Fruit fly (Drosophila melanogaster) whole organism, embryonic: ENCODE measurements around the gene CG45207.

Experiments used
- BEAF-32 ChIP-seq: fragments of 200-800 bp; sonication (Bioruptor generic); optimal IDR thresholded peaks from 3 replicates; lab custom pipeline; 2017; ENCODE audit warnings: missing biosample characterization, missing genetic modification characterization, mild to moderate bottlenecking, moderate library complexity, missing genetic modification reagents
- CG10366 ChIP-seq: fragments of 200-800 bp; sonication (Bioruptor generic); IDR thresholded peaks from 2 replicates; pipeline ENCODE4 v1.3.6; 2022; ENCODE audit warnings: missing biosample characterization, missing genetic modification characterization
- CG10565 ChIP-seq: fragments of 200-800 bp; sonication (Bioruptor generic); optimal IDR thresholded peaks from 3 replicates; lab custom pipeline; 2016; ENCODE audit warnings: missing biosample characterization, mild to moderate bottlenecking, missing genetic modification characterization
- CG10959 ChIP-seq: fragments of 200-800 bp; sonication (Bioruptor generic); IDR thresholded peaks from 2 replicates; pipeline ENCODE4 v1.3.6; 2022; ENCODE audit warnings: missing biosample characterization, missing genetic modification characterization
- CG11695 ChIP-seq: fragments of 200-800 bp; sonication (Bioruptor generic); IDR thresholded peaks from 3 replicates; pipeline ENCODE4 v1.3.6; 2022; ENCODE audit warnings: missing biosample characterization, missing genetic modification characterization
- CG14965 ChIP-seq: fragments of 200-800 bp; sonication (Bioruptor generic); optimal IDR thresholded peaks from 2 replicates; lab custom pipeline; 2016; ENCODE audit warnings: missing biosample characterization, missing genetic modification characterization, borderline replicate concordance
- CG1603 ChIP-seq: fragments of 200-800 bp; sonication (Bioruptor generic); optimal IDR thresholded peaks from 2 replicates; lab custom pipeline; 2019; ENCODE audit warnings: missing biosample characterization, mild to moderate bottlenecking, missing genetic modification characterization, moderate library complexity
- CG16815 ChIP-seq: fragments of 200-800 bp; sonication (Bioruptor generic); optimal IDR thresholded peaks from 3 replicates; lab custom pipeline; 2017; ENCODE audit warnings: missing biosample characterization, mild to moderate bottlenecking, missing genetic modification characterization
- CG18476 ChIP-seq: fragments of 200-800 bp; sonication (Bioruptor generic); optimal IDR thresholded peaks from 2 replicates; lab custom pipeline; 2016; ENCODE audit warnings: missing biosample characterization, mild to moderate bottlenecking, missing genetic modification characterization
- CG2120 ChIP-seq: fragments of 200-800 bp; sonication (Bioruptor generic); optimal IDR thresholded peaks from 3 replicates; lab custom pipeline; 2016; ENCODE audit warnings: missing biosample characterization, missing genetic modification characterization
- CG30403 ChIP-seq: fragments of 200-800 bp; sonication (Bioruptor generic); optimal IDR thresholded peaks from 3 replicates; lab custom pipeline; 2016; ENCODE audit warnings: missing biosample characterization, missing genetic modification characterization
- CG3726 ChIP-seq: fragments of 200-800 bp; sonication (Bioruptor generic); IDR thresholded peaks from 3 replicates; pipeline ENCODE4, ENCODE4 v1.3.6; 2022; ENCODE audit warnings: missing biosample characterization, missing genetic modification characterization
- CG4820 ChIP-seq: fragments of 200-800 bp; sonication (Bioruptor generic); optimal IDR thresholded peaks from 3 replicates; lab custom pipeline; 2016; ENCODE audit warnings: missing biosample characterization, missing genetic modification characterization
- CG6683 ChIP-seq: fragments of 200-800 bp; sonication (Bioruptor generic); optimal IDR thresholded peaks from 2 replicates; lab custom pipeline; 2017; ENCODE audit warnings: missing biosample characterization, mild to moderate bottlenecking, missing genetic modification characterization, missing genetic modification reagents
- CG6791 ChIP-seq: fragments of 200-800 bp; sonication (Bioruptor generic); IDR thresholded peaks from 3 replicates; pipeline ENCODE4 v1.3.6; 2022; ENCODE audit warnings: missing biosample characterization, missing genetic modification characterization; ENCODE audit not compliant: partially characterized antibody
- CG7987 ChIP-seq: fragments of 200-800 bp; sonication (Bioruptor generic); optimal IDR thresholded peaks from 2 replicates; lab custom pipeline; 2018; ENCODE audit warnings: missing biosample characterization, mild to moderate bottlenecking, missing genetic modification characterization, moderate library complexity
- CG8290 ChIP-seq, 3 experiments: fragments of 200-800 bp; sonication (Bioruptor generic); optimal IDR thresholded peaks; 2 replicates each; lab custom pipeline; 2016 to 2019; ENCODE audit warnings: missing biosample characterization in 3 of 3, missing genetic modification characterization in 3 of 3, mild to moderate bottlenecking in 2 of 3, moderate library complexity in 1 of 3
- CoRest ChIP-seq: fragments of 200-800 bp; sonication (Bioruptor generic); optimal IDR thresholded peaks from 3 replicates; lab custom pipeline; 2018; ENCODE audit warnings: missing biosample characterization, mild to moderate bottlenecking, missing genetic modification characterization, moderate library complexity
- ERR ChIP-seq: fragments of 200-800 bp; sonication (Bioruptor generic); optimal IDR thresholded peaks from 2 replicates; lab custom pipeline; 2016; ENCODE audit warnings: missing biosample characterization, missing genetic modification characterization
- Eip74EF ChIP-seq, 2 experiments: fragments of 200-800 bp in 1 of 2; fragments of >200 bp in 1 of 2; sonication (Bioruptor generic) in 1 of 2; optimal IDR thresholded peaks; 2 replicates each; lab custom pipeline; 2017 to 2019; ENCODE audit warnings: missing biosample characterization in 2 of 2, missing genetic modification characterization in 2 of 2, mild to moderate bottlenecking in 1 of 2, moderate library complexity in 1 of 2
- H2.0 ChIP-seq: fragments of 200-800 bp; sonication (Bioruptor generic); IDR thresholded peaks from 2 replicates; pipeline ENCODE4 v1.3.6; 2022; ENCODE audit warnings: missing biosample characterization, missing genetic modification characterization
- HmgD ChIP-seq: fragments of 200-800 bp; sonication (Bioruptor generic); optimal IDR thresholded peaks from 3 replicates; lab custom pipeline; 2016; ENCODE audit warnings: missing biosample characterization, missing genetic modification characterization
- NC2α ChIP-seq: fragments of 200-800 bp; sonication (Bioruptor generic); optimal IDR thresholded peaks from 2 replicates; lab custom pipeline; 2016; ENCODE audit warnings: missing biosample characterization, missing genetic modification characterization
- Nf-YB ChIP-seq: fragments of 200-800 bp; sonication (Bioruptor generic); optimal IDR thresholded peaks from 3 replicates; lab custom pipeline; 2019; ENCODE audit warnings: missing biosample characterization, mild to moderate bottlenecking, missing genetic modification characterization, moderate library complexity
- Poxn ChIP-seq: fragments of 200-800 bp; sonication (Bioruptor generic); IDR thresholded peaks from 2 replicates; pipeline ENCODE4 v1.3.6; 2022; ENCODE audit warnings: missing biosample characterization, missing genetic modification characterization
- Ravus ChIP-seq: fragments of 200-800 bp; sonication (Bioruptor generic); IDR thresholded peaks from 2 replicates; pipeline ENCODE4 v1.3.6; 2022; ENCODE audit warnings: missing biosample characterization, missing genetic modification characterization
- Sox102F ChIP-seq: fragments of 200-800 bp; sonication (Bioruptor generic); optimal IDR thresholded peaks from 2 replicates; lab custom pipeline; 2018; ENCODE audit warnings: missing biosample characterization, mild to moderate bottlenecking, missing genetic modification characterization, moderate library complexity
- Taf1 ChIP-seq: fragments of 200-800 bp; sonication (Bioruptor generic); IDR thresholded peaks from 2 replicates; pipeline ENCODE4 v1.3.6; 2022; ENCODE audit warnings: missing biosample characterization, missing genetic modification characterization
- Usf ChIP-seq: fragments of 200-800 bp; sonication (Bioruptor generic); optimal IDR thresholded peaks from 2 replicates; lab custom pipeline; 2017; ENCODE audit warnings: missing genotype, missing biosample characterization, missing genetic modification characterization
- abd-A ChIP-seq: fragments of 200-800 bp; sonication (Bioruptor generic); optimal IDR thresholded peaks from 3 replicates; lab custom pipeline; 2019; ENCODE audit warnings: missing biosample characterization, mild to moderate bottlenecking, missing genetic modification characterization, moderate library complexity
- bab2 ChIP-seq: fragments of 200-800 bp; sonication (Bioruptor generic); optimal IDR thresholded peaks from 2 replicates; lab custom pipeline; 2016; ENCODE audit warnings: missing biosample characterization, missing genetic modification characterization
- cad ChIP-seq: fragments of >200 bp; optimal IDR thresholded peaks from 2 replicates; lab custom pipeline; 2017; ENCODE audit warnings: missing biosample characterization, missing genetic modification characterization
- crp ChIP-seq, 2 experiments: fragments of 200-800 bp; sonication (Bioruptor generic); optimal IDR thresholded peaks; 2 replicates in 1 of 2; 3 replicates in 1 of 2; lab custom pipeline; 2017; ENCODE audit warnings: missing biosample characterization in 2 of 2, missing genetic modification characterization in 2 of 2, mild to moderate bottlenecking in 1 of 2, moderate library complexity in 1 of 2
- da ChIP-seq: fragments of 200-800 bp; sonication (Bioruptor generic); optimal IDR thresholded peaks from 2 replicates; lab custom pipeline; 2016; ENCODE audit warnings: missing biosample characterization, missing genetic modification characterization
- ems ChIP-seq: fragments of 200-800 bp; sonication (Bioruptor generic); optimal IDR thresholded peaks from 3 replicates; lab custom pipeline; 2016; ENCODE audit warnings: missing biosample characterization, missing genetic modification characterization
- hbn ChIP-seq: fragments of 200-800 bp; sonication (Bioruptor generic); IDR thresholded peaks from 2 replicates; pipeline ENCODE4 v1.3.6; 2022; ENCODE audit warnings: missing biosample characterization, missing genetic modification characterization; ENCODE audit not compliant: partially characterized antibody
- hth ChIP-seq: fragments of >200 bp; optimal IDR thresholded peaks from 2 replicates; lab custom pipeline; 2017; ENCODE audit warnings: inconsistent platforms
- lab ChIP-seq: fragments of 200-800 bp; sonication (Bioruptor generic); optimal IDR thresholded peaks from 3 replicates; lab custom pipeline; 2017; ENCODE audit warnings: missing biosample characterization, missing genetic modification characterization, mild to moderate bottlenecking, moderate library complexity, missing genetic modification reagents
- lov ChIP-seq, 2 experiments: fragments of 200-800 bp in 1 of 2; fragments of >200 bp in 1 of 2; sonication (Bioruptor generic) in 1 of 2; IDR thresholded peaks in 1 of 2; optimal IDR thresholded peaks in 1 of 2; 2 replicates in 1 of 2; 3 replicates in 1 of 2; pipeline versions ENCODE4 v1.3.6 to Lab custom; 2017 to 2022; ENCODE audit warnings: missing biosample characterization in 1 of 2, missing genetic modification characterization in 1 of 2
- mirr ChIP-seq: fragments of 200-800 bp; sonication (Bioruptor generic); optimal IDR thresholded peaks from 3 replicates; lab custom pipeline; 2018; ENCODE audit warnings: missing biosample characterization, mild to moderate bottlenecking, missing genetic modification characterization
- peb ChIP-seq: fragments of 200-800 bp; sonication (Bioruptor generic); IDR thresholded peaks from 2 replicates; pipeline ENCODE4 v1.3.6; 2022; ENCODE audit warnings: missing biosample characterization, missing genetic modification characterization
- prd ChIP-seq, 3 experiments: fragments of >200 bp in 2 of 3; fragments of 200-800 bp in 1 of 3; sonication (Bioruptor generic) in 1 of 3; optimal IDR thresholded peaks in 2 of 3; IDR thresholded peaks in 1 of 3; 2 replicates in 2 of 3; 3 replicates in 1 of 3; pipeline versions ENCODE4 v1.3.6 to Lab custom; 2017 to 2022; ENCODE audit warnings: missing biosample characterization in 1 of 3, missing genetic modification characterization in 1 of 3
- seq ChIP-seq: fragments of 200-800 bp; sonication (Bioruptor generic); IDR thresholded peaks from 2 replicates; pipeline ENCODE4 v1.3.6; 2022; ENCODE audit warnings: missing biosample characterization, missing genetic modification characterization
- sob ChIP-seq: fragments of 200-800 bp; sonication (Bioruptor generic); IDR thresholded peaks from 2 replicates; pipeline ENCODE4 v1.3.6; 2022; ENCODE audit warnings: missing biosample characterization, missing genetic modification characterization
- sqz ChIP-seq: fragments of 200-800 bp; sonication (Bioruptor generic); optimal IDR thresholded peaks from 3 replicates; lab custom pipeline; 2018; ENCODE audit warnings: missing biosample characterization, mild to moderate bottlenecking, missing genetic modification characterization
- tll ChIP-seq, 2 experiments: fragments of 200-800 bp in 1 of 2; fragments of >200 bp in 1 of 2; sonication (Bioruptor generic) in 1 of 2; optimal IDR thresholded peaks; 2 replicates each; lab custom pipeline; 2017 to 2019; ENCODE audit warnings: missing biosample characterization in 2 of 2, missing genetic modification characterization in 2 of 2, mild to moderate bottlenecking in 1 of 2, moderate library complexity in 1 of 2
- trem ChIP-seq: fragments of 200-800 bp; optimal IDR thresholded peaks from 3 replicates; lab custom pipeline; 2019; ENCODE audit warnings: missing biosample characterization, mild to moderate bottlenecking, missing genetic modification characterization, moderate library complexity
- zfh2 ChIP-seq: fragments of 200-800 bp; sonication (Bioruptor generic); optimal IDR thresholded peaks from 2 replicates; lab custom pipeline; 2016; ENCODE audit warnings: missing biosample characterization, missing genetic modification characterization

CG45207 gene

DNA sequence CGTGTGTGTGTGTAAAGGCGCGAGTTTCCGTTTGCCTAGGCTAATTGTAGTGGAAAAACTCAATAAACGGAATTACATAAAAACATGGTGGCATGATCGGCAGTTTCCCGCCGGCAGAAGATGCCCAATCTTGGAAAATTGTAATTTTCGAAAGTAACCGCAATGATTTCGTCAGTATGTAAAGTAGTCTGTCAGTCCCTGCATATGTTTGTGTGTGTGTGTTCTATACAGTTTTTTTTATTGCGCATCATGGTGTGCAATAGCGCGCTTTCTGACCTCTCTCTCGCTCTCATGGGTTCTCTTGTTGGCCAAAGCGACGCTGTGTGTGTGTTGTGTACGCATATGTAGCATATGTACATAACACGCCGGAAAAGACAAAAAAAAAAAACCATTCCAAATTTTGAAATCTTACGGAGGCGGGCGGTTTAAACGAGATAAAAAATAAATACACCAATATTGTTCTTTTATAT lies 19.2 kb upstream of the CG45207 start (continued):
- TF ChIP-seq Ravus (GFP tag; lab: Robert Waterston, UW) (no peak), CG14965 (no peak), BEAF-32 (GFP tag; lab: Kevin White, UChicago) (no peak), crp (GFP tag; optimal IDR thresholded peaks at IDR 0.05; lab: Kevin White, UChicago) (no peak), CG8290 (GFP tag; optimal IDR thresholded peaks at IDR 0.05; lab: Kevin White, UChicago) (no peak), CG8290 (tag; optimal IDR thresholded peaks at IDR 0.05; lab: Kevin White, UChicago) (no peak), prd (optimal IDR thresholded peaks at IDR 0.05; lab: Kevin White, UChicago) (no peak), prd (GFP tag; IDR thresholded peaks at IDR 0.05; lab: Robert Waterston, UW) (0 out of 3 replicates have a peak, but pooled peaks have one; percentile 14), NC2α (GFP tag; lab: Kevin White, UChicago) (peak; percentile 61), lab (peak; percentile 69), Nf-YB (GFP tag; lab: Kevin White, UChicago) (no peak), CG3726 (GFP tag; lab: Robert Waterston, UW) (no peak), Eip74EF (GFP tag; optimal IDR thresholded peaks at IDR 0.05; lab: Kevin White, UChicago) (peak in 1 of 2 experiments; percentile 92), cad (GFP tag; lab: Kevin White, UChicago) (peak; percentile 76), tll (GFP tag; optimal IDR thresholded peaks at IDR 0.05; lab: Kevin White, UChicago) (no peak), trem (tag; lab: Kevin White, UChicago) (peak; percentile 5), CG1603 (tag; lab: Kevin White, UChicago) (no peak), CG4820 (GFP tag; lab: Kevin White, UChicago) (peak; percentile 11), mirr (peak; percentile 65), CG10959 (GFP tag; lab: Robert Waterston, UW) (no peak), CG16815 (GFP tag; lab: Kevin White, UChicago) (no peak), CG6683 (no peak), hth (lab: Kevin White, UChicago) (no peak), Sox102F (GFP tag; lab: Kevin White, UChicago) (no peak), hbn (GFP tag; lab: Robert Waterston, UW) (no peak), CG10565 (GFP tag; lab: Kevin White, UChicago) (no peak), CG6791 (GFP tag; lab: Robert Waterston, UW) (no peak), peb (GFP tag; lab: Robert Waterston, UW) (no peak), CoRest (tag; lab: Kevin White, UChicago) (peak; percentile 15), CG18476 (no peak), CG11695 (GFP tag; lab: Robert Waterston, UW) (0 out of 3 replicates have a peak, but pooled peaks have one; percentile 56), bab2 (GFP tag; lab: Kevin White, UChicago) (no peak), zfh2 (peak; percentile 11), seq (GFP tag; lab: Robert Waterston, UW) (peak; percentile 40; the same call in 1 of the 2 replicates), sqz (GFP tag; lab: Kevin White, UChicago) (peak; percentile 100), lov (optimal IDR thresholded peaks at IDR 0.05; lab: Kevin White, UChicago) (no peak), lov (GFP tag; IDR thresholded peaks at IDR 0.05; lab: Robert Waterston, UW) (no peak), CG7987 (GFP tag; lab: Kevin White, UChicago) (peak; percentile 61), CG30403 (GFP tag; lab: Kevin White, UChicago) (no peak), Taf1 (no peak), HmgD (GFP tag; lab: Kevin White, UChicago) (peak; percentile 78), sob (GFP tag; lab: Robert Waterston, UW) (peak; percentile 59), ERR (GFP tag; lab: Kevin White, UChicago) (no peak), ems (GFP tag; lab: Kevin White, UChicago) (peak; percentile 29), da (peak; percentile 22), Usf (no peak), Poxn (no peak), CG10366 (GFP tag; lab: Robert Waterston, UW) (no peak), H2.0 (0 out of 2 replicates have a peak, but pooled peaks have one; percentile 15), abd-A (tag; lab: Kevin White, UChicago) (no peak), CG2120 (GFP tag; lab: Kevin White, UChicago) (peak; percentile 58)
